Worm (Caenorhabditis elegans) whole organism, L1 larva: ENCODE measurements around the gene F53H1.3.
A peak's percentile ranks its signal among the peaks of the same experiment; 100 is the strongest.

Source experiments
- F16B12.6 ChIP-seq: fragments of 150-350 bp; optimal IDR thresholded peaks from 2 replicates; lab custom pipeline; 2014; ENCODE audit warnings: missing biosample characterization, missing genetic modification characterization
- ama-1 ChIP-seq: fragments of 150-350 bp; optimal IDR thresholded peaks from 2 replicates; lab custom pipeline; 2014
- blmp-1 ChIP-seq: fragments of 150-350 bp; optimal IDR thresholded peaks from 2 replicates; lab custom pipeline; 2014; ENCODE audit warnings: missing biosample characterization, missing genetic modification characterization
- ceh-63 ChIP-seq: fragments of 200-800 bp; sonication (Bioruptor generic); optimal IDR thresholded peaks from 2 replicates; lab custom pipeline; 2018; ENCODE audit warnings: mild to moderate bottlenecking, missing genetic modification characterization, missing compliant biosample characterization
- ceh-8 ChIP-seq: fragments of 200-800 bp; sonication (Bioruptor generic); optimal IDR thresholded peaks from 2 replicates; lab custom pipeline; 2018; ENCODE audit warnings: mild to moderate bottlenecking, missing genetic modification characterization, moderate library complexity, missing compliant biosample characterization
- ceh-82 ChIP-seq, 3 experiments: fragments of 150-350 bp in 1 of 3; sonication (generic microtip) in 2 of 3; optimal IDR thresholded peaks; 2 replicates each; lab custom pipeline; 2014 to 2017; ENCODE audit warnings: missing biosample characterization in 3 of 3, missing genetic modification characterization in 3 of 3
- ceh-90 ChIP-seq: sonication (generic microtip); optimal IDR thresholded peaks from 2 replicates; lab custom pipeline; 2016; ENCODE audit warnings: missing genetic modification characterization, missing compliant biosample characterization
- ces-1 ChIP-seq: fragments of 150-350 bp; optimal IDR thresholded peaks from 2 replicates; lab custom pipeline; 2014; ENCODE audit warnings: missing biosample characterization, missing genetic modification reagents, missing genetic modification characterization
- dpl-1 ChIP-seq, 3 experiments: fragments of 150-350 bp in 2 of 3; sonication (generic microtip) in 1 of 3; optimal IDR thresholded peaks; 2 replicates each; lab custom pipeline; 2014 to 2017; ENCODE audit warnings: missing biosample characterization in 3 of 3, missing genetic modification characterization in 3 of 3, missing genetic modification reagents in 3 of 3
- efl-1 ChIP-seq, 4 experiments: fragments of 150-350 bp; optimal IDR thresholded peaks in 3 of 4; peaks in 1 of 4; 1 replicate in 1 of 4; 2 replicates in 3 of 4; lab custom pipeline; 2014; ENCODE audit warnings: missing biosample characterization in 2 of 4, missing genetic modification characterization in 2 of 4, missing genetic modification reagents in 2 of 4
- elt-3 ChIP-seq, 6 experiments: fragments of 150-350 bp in 1 of 6; sonication (generic microtip); optimal IDR thresholded peaks; 2 replicates each; lab custom pipeline; 2017 to 2018; ENCODE audit warnings: missing biosample characterization in 6 of 6, missing genetic modification characterization in 6 of 6, inconsistent platforms in 1 of 6
- ets-5 ChIP-seq: fragments of 200-800 bp; sonication (Bioruptor generic); IDR thresholded peaks from 2 replicates; pipeline ENCODE4 v1.3.6; 2022; ENCODE audit warnings: missing genetic modification characterization, missing compliant biosample characterization
- fkh-10 ChIP-seq: sonication (generic microtip); optimal IDR thresholded peaks from 2 replicates; lab custom pipeline; 2017; ENCODE audit warnings: missing biosample characterization, missing genetic modification reagents, missing genetic modification characterization
- fkh-4 ChIP-seq: sonication (generic microtip); optimal IDR thresholded peaks from 2 replicates; lab custom pipeline; 2016; ENCODE audit warnings: missing compliant biosample characterization, missing genetic modification characterization, borderline replicate concordance
- fkh-8 ChIP-seq: sonication (generic microtip); optimal IDR thresholded peaks from 2 replicates; lab custom pipeline; 2016; ENCODE audit warnings: mild to moderate bottlenecking, missing genetic modification characterization, missing compliant biosample characterization
- grh-1 ChIP-seq: fragments of 200-800 bp; sonication (Bioruptor generic); IDR thresholded peaks from 2 replicates; pipeline ENCODE4 v1.3.6; 2022; ENCODE audit warnings: missing genetic modification reagents, missing genetic modification characterization, missing compliant biosample characterization
- hlh-17 ChIP-seq: fragments of 200-800 bp; sonication (Bioruptor generic); optimal IDR thresholded peaks from 2 replicates; lab custom pipeline; 2018; ENCODE audit warnings: missing genetic modification characterization, mild to moderate bottlenecking, missing compliant biosample characterization, moderate library complexity, borderline replicate concordance
- hpl-2 ChIP-seq: fragments of 150-350 bp; optimal IDR thresholded peaks from 2 replicates; lab custom pipeline; 2014; ENCODE audit warnings: missing biosample characterization, missing genetic modification reagents, missing genetic modification characterization
- irx-1 ChIP-seq: sonication (generic microtip); optimal IDR thresholded peaks from 2 replicates; lab custom pipeline; 2016; ENCODE audit warnings: missing genetic modification characterization, missing compliant biosample characterization
- isw-1 ChIP-seq: fragments of 200-800 bp; sonication (Bioruptor generic); IDR thresholded peaks from 2 replicates; pipeline ENCODE4 v1.3.6; 2022; ENCODE audit warnings: missing genetic modification characterization, missing compliant biosample characterization
- lin-13 ChIP-seq: fragments of 150-350 bp; optimal IDR thresholded peaks from 2 replicates; lab custom pipeline; 2014; ENCODE audit warnings: missing biosample characterization, missing genetic modification reagents, missing genetic modification characterization
- lin-14 ChIP-seq: fragments of 200-800 bp; sonication (Bioruptor generic); optimal IDR thresholded peaks from 2 replicates; lab custom pipeline; 2018; ENCODE audit warnings: mild to moderate bottlenecking, missing genetic modification characterization, moderate library complexity, missing compliant biosample characterization
- lin-15B ChIP-seq: fragments of 150-350 bp; sonication (generic microtip); optimal IDR thresholded peaks from 3 replicates; lab custom pipeline; 2014; ENCODE audit warnings: missing biosample characterization, missing genetic modification characterization
- lin-39 ChIP-seq: fragments of 150-350 bp; optimal IDR thresholded peaks from 2 replicates; lab custom pipeline; 2014; ENCODE audit warnings: missing biosample characterization, missing genetic modification reagents, missing genetic modification characterization
- lir-3 ChIP-seq: sonication (generic microtip); optimal IDR thresholded peaks from 2 replicates; lab custom pipeline; 2016; ENCODE audit warnings: mild to moderate bottlenecking, missing genetic modification characterization, moderate library complexity, missing compliant biosample characterization; ENCODE audit not compliant: poor library complexity
- lsy-2 ChIP-seq, 2 experiments: fragments of 150-350 bp; optimal IDR thresholded peaks; 2 replicates each; lab custom pipeline; 2014; ENCODE audit warnings: missing biosample characterization in 2 of 2, missing genetic modification characterization in 2 of 2
- mab-9 ChIP-seq: fragments of 200-800 bp; sonication (Bioruptor generic); IDR thresholded peaks from 2 replicates; pipeline ENCODE4 v1.3.6; 2022; ENCODE audit warnings: missing genetic modification reagents, missing genetic modification characterization, missing compliant biosample characterization
- mep-1 ChIP-seq: fragments of 150-350 bp; optimal IDR thresholded peaks from 2 replicates; lab custom pipeline; 2014; ENCODE audit warnings: missing biosample characterization, missing genetic modification characterization
- nhr-11 ChIP-seq: fragments of 150-350 bp; optimal IDR thresholded peaks from 2 replicates; lab custom pipeline; 2014; ENCODE audit warnings: missing biosample characterization, missing genetic modification characterization
- nhr-19 ChIP-seq: fragments of 200-800 bp; sonication (Bioruptor generic); conservative IDR thresholded peaks from 2 replicates; pipeline ENCODE4 v1.3.6; 2022; ENCODE audit warnings: missing genetic modification characterization, missing compliant biosample characterization
- nhr-20 ChIP-seq: sonication (generic microtip); optimal IDR thresholded peaks from 2 replicates; lab custom pipeline; 2016; ENCODE audit warnings: mild to moderate bottlenecking, missing genetic modification characterization, missing compliant biosample characterization
- nhr-28 ChIP-seq: fragments of 150-350 bp; optimal IDR thresholded peaks from 2 replicates; lab custom pipeline; 2014; ENCODE audit warnings: missing biosample characterization, missing genetic modification characterization
- nhr-47 ChIP-seq: sonication (generic microtip); optimal IDR thresholded peaks from 2 replicates; lab custom pipeline; 2016; ENCODE audit warnings: mild to moderate bottlenecking, missing genetic modification characterization, moderate library complexity, missing compliant biosample characterization
- nhr-76 ChIP-seq: sonication (generic microtip); optimal IDR thresholded peaks from 2 replicates; lab custom pipeline; 2017; ENCODE audit warnings: missing biosample characterization, missing genetic modification characterization
- nhr-84 ChIP-seq: sonication (generic microtip); optimal IDR thresholded peaks from 2 replicates; lab custom pipeline; 2017; ENCODE audit warnings: missing biosample characterization, missing genetic modification characterization
- nhr-85 ChIP-seq: sonication (generic microtip); peaks from one replicate; lab custom pipeline; 2016; ENCODE audit warnings: missing genetic modification characterization, inconsistent platforms, missing compliant biosample characterization
- pax-3 ChIP-seq: fragments of 200-800 bp; sonication (Bioruptor generic); optimal IDR thresholded peaks from 2 replicates; lab custom pipeline; 2018; ENCODE audit warnings: mild to moderate bottlenecking, missing genetic modification characterization, moderate library complexity, missing compliant biosample characterization
- pqm-1 ChIP-seq: sonication (generic microtip); optimal IDR thresholded peaks from 3 replicates; lab custom pipeline; 2017; ENCODE audit warnings: missing biosample characterization, missing genetic modification characterization
- skn-1 ChIP-seq: fragments of 150-350 bp; optimal IDR thresholded peaks from 2 replicates; lab custom pipeline; 2014; ENCODE audit warnings: missing biosample characterization, missing genetic modification characterization
- snpc-4 ChIP-seq: fragments of 150-350 bp; optimal IDR thresholded peaks from 2 replicates; lab custom pipeline; 2014; ENCODE audit warnings: missing biosample characterization, missing genetic modification characterization
- snu-23 ChIP-seq: sonication (generic microtip); optimal IDR thresholded peaks from 2 replicates; lab custom pipeline; 2016; ENCODE audit warnings: missing genetic modification characterization, missing compliant biosample characterization
- sox-4 ChIP-seq: sonication (generic microtip); optimal IDR thresholded peaks from 2 replicates; lab custom pipeline; 2016; ENCODE audit warnings: missing genetic modification characterization, missing compliant biosample characterization
- sptf-1 ChIP-seq: fragments of 150-350 bp; optimal IDR thresholded peaks from 2 replicates; lab custom pipeline; 2014; ENCODE audit warnings: missing biosample characterization, missing genetic modification characterization
- sup-37 ChIP-seq: fragments of 200-800 bp; sonication (Bioruptor generic); optimal IDR thresholded peaks from 2 replicates; lab custom pipeline; 2018; ENCODE audit warnings: mild to moderate bottlenecking, missing genetic modification characterization, missing compliant biosample characterization
- swsn-7 ChIP-seq: sonication (generic microtip); optimal IDR thresholded peaks from 2 replicates; lab custom pipeline; 2016; ENCODE audit warnings: missing genetic modification characterization, missing compliant biosample characterization
- tbx-2 ChIP-seq: sonication (generic microtip); optimal IDR thresholded peaks from 2 replicates; lab custom pipeline; 2016; ENCODE audit warnings: missing genetic modification characterization, missing compliant biosample characterization
- tlp-1 ChIP-seq: fragments of 150-350 bp; optimal IDR thresholded peaks from 2 replicates; lab custom pipeline; 2014; ENCODE audit warnings: missing biosample characterization, missing genetic modification characterization
- unc-130 ChIP-seq: fragments of 150-350 bp; optimal IDR thresholded peaks from 2 replicates; lab custom pipeline; 2017; ENCODE audit warnings: missing biosample characterization, missing genetic modification characterization, inconsistent platforms
- unc-86 ChIP-seq: sonication (generic microtip); optimal IDR thresholded peaks from 2 replicates; lab custom pipeline; 2016; ENCODE audit warnings: missing genetic modification characterization, missing compliant biosample characterization
- xbp-1 ChIP-seq: sonication (generic microtip); optimal IDR thresholded peaks from 2 replicates; lab custom pipeline; 2016; ENCODE audit warnings: missing genetic modification characterization, missing compliant biosample characterization
- zag-1 ChIP-seq: fragments of 150-350 bp; optimal IDR thresholded peaks from 2 replicates; lab custom pipeline; 2014; ENCODE audit warnings: missing biosample characterization, missing genetic modification characterization
- zip-4 ChIP-seq: fragments of 200-800 bp; sonication (Bioruptor generic); optimal IDR thresholded peaks from 2 replicates; lab custom pipeline; 2018; ENCODE audit warnings: mild to moderate bottlenecking, missing genetic modification characterization, moderate library complexity, missing compliant biosample characterization
- ztf-4 ChIP-seq: fragments of 150-350 bp; optimal IDR thresholded peaks from 2 replicates; lab custom pipeline; 2014; ENCODE audit warnings: missing biosample characterization, missing genetic modification characterization

Gene F53H1.3

ce11 chrIV:1328682-1329212 lies at the start of gene F53H1.3:
Gene F53H1.3, plus strand, starts transcription at chrIV:1329162.
- TF ChIP-seq fkh-8 (tag; lab: Kevin White, UChicago) (no peak), ama-1 (no peak), F16B12.6 (tag; lab: Kevin White, UChicago) (peak; percentile 16), nhr-85 (tag; lab: Kevin White, UChicago) (peak; percentile 77), blmp-1 (tag; lab: Kevin White, UChicago) (no peak), snu-23 (GFP tag; lab: Kevin White, UChicago) (peak; percentile 55), nhr-11 (tag; lab: Kevin White, UChicago) (no peak), mab-9 (GFP tag; lab: Robert Waterston, UW) (no peak), mep-1 (tag; lab: Kevin White, UChicago) (peak; percentile 36), sup-37 (no peak), unc-86 (peak; percentile 12), isw-1 (GFP tag; lab: Robert Waterston, UW) (peak; percentile 10; the same call in 1 of the 2 replicates), nhr-20 (tag; lab: Kevin White, UChicago) (no peak), hpl-2 (GFP tag; lab: Kevin White, UChicago) (no peak), sox-4 (tag; lab: Kevin White, UChicago) (no peak), sptf-1 (tag; lab: Kevin White, UChicago) (no peak), grh-1 (GFP tag; lab: Robert Waterston, UW) (peak; percentile 98), dpl-1 (GFP tag; optimal IDR thresholded peaks at IDR 0.05; lab: Kevin White, UChicago) (peak; percentile 40 to 66 (median 62)), elt-3 (tag; optimal IDR thresholded peaks at IDR 0.05; lab: Kevin White, UChicago) (no peak), ztf-4 (tag; lab: Kevin White, UChicago) (no peak), pax-3 (tag; lab: Kevin White, UChicago) (no peak), tbx-2 (tag; lab: Kevin White, UChicago) (no peak), swsn-7 (tag; lab: Kevin White, UChicago) (peak; percentile 48), ces-1 (GFP tag; lab: Kevin White, UChicago) (no peak), nhr-19 (GFP tag; lab: Robert Waterston, UW) (no peak), snpc-4 (tag; lab: Kevin White, UChicago) (no peak), fkh-10 (no peak), lin-14 (no peak), unc-130 (no peak), irx-1 (tag; lab: Kevin White, UChicago) (no peak), ceh-63 (GFP tag; lab: Kevin White, UChicago) (peak; percentile 14), ceh-90 (tag; lab: Kevin White, UChicago) (peak; percentile 40), xbp-1 (tag; lab: Kevin White, UChicago) (peak; percentile 38), zag-1 (tag; lab: Kevin White, UChicago) (no peak), tlp-1 (tag; lab: Kevin White, UChicago) (no peak), efl-1 (optimal IDR thresholded peaks at IDR 0.05; lab: Kevin White, UChicago) (peak; percentile 68 to 72), efl-1 (GFP tag; optimal IDR thresholded peaks at IDR 0.05 in 1 of 2; lab: Kevin White, UChicago) (peak; percentile 71 to 96), lin-15B (peak; percentile 29), hlh-17 (GFP tag; lab: Kevin White, UChicago) (no peak), ets-5 (GFP tag; lab: Robert Waterston, UW) (no peak), nhr-47 (tag; lab: Kevin White, UChicago) (no peak), nhr-28 (tag; lab: Kevin White, UChicago) (no peak), ceh-8 (GFP tag; lab: Kevin White, UChicago) (no peak), lin-39 (tag; lab: Kevin White, UChicago) (no peak), ceh-82 (tag; optimal IDR thresholded peaks at IDR 0.05; lab: Kevin White, UChicago) (peak in 2 of 3 experiments; percentile 16 to 29), skn-1 (tag; lab: Kevin White, UChicago) (no peak), nhr-84 (tag; lab: Kevin White, UChicago) (no peak), zip-4 (GFP tag; lab: Kevin White, UChicago) (no peak), lin-13 (GFP tag; lab: Kevin White, UChicago) (peak; percentile 60), lir-3 (tag; lab: Kevin White, UChicago) (no peak), pqm-1 (no peak), fkh-4 (peak; percentile 4), lsy-2 (tag; optimal IDR thresholded peaks at IDR 0.05; lab: Kevin White, UChicago) (peak; percentile 70 to 89), nhr-76 (tag; lab: Kevin White, UChicago) (no peak)
